Worm (Caenorhabditis elegans): Measurements from ENCODE around the gene D2024.4.

The D2024.4 gene

ce11 chrIV:7219398-7220087 is 11.5 kb upstream of the D2024.4 start, which contains the start of the genes glb-23 and R13A1.1:
TSS of gene glb-23 (minus strand) at chrIV:7219498.
TSS of gene R13A1.1 (plus strand) at chrIV:7220037.
- TF ChIP-seq F16B12.6 (tag; optimal IDR thresholded peaks at IDR 0.05) (no peak), ces-1 (GFP tag; optimal IDR thresholded peaks at IDR 0.05) (no peak), fkh-10 (GFP tag; optimal IDR thresholded peaks at IDR 0.05) (no peak), dpl-1 (GFP tag; optimal IDR thresholded peaks at IDR 0.05) (no peak), pqm-1 (tag; optimal IDR thresholded peaks at IDR 0.05) (no peak), unc-86 (tag; optimal IDR thresholded peaks at IDR 0.05) (no peak), nhr-47 (tag; optimal IDR thresholded peaks at IDR 0.05) (no peak), irx-1 (tag; optimal IDR thresholded peaks at IDR 0.05) (no peak), nhr-71 (tag; optimal IDR thresholded peaks at IDR 0.05) (no peak), pag-3 (tag; optimal IDR thresholded peaks at IDR 0.05; ENCODE audit: borderline replicate concordance, insufficient read depth) (no peak), lir-3 (tag; optimal IDR thresholded peaks at IDR 0.05; ENCODE audit: poor library complexity) (no peak), isw-1 (GFP tag; IDR thresholded peaks at IDR 0.05) (no peak), C16A3.4 (tag; optimal IDR thresholded peaks at IDR 0.05) (no peak), ama-1 (optimal IDR thresholded peaks at IDR 0.05) (no peak), nhr-84 (tag; optimal IDR thresholded peaks at IDR 0.05) (no peak), zip-4 (GFP tag; optimal IDR thresholded peaks at IDR 0.05) (no peak)

DNA sequence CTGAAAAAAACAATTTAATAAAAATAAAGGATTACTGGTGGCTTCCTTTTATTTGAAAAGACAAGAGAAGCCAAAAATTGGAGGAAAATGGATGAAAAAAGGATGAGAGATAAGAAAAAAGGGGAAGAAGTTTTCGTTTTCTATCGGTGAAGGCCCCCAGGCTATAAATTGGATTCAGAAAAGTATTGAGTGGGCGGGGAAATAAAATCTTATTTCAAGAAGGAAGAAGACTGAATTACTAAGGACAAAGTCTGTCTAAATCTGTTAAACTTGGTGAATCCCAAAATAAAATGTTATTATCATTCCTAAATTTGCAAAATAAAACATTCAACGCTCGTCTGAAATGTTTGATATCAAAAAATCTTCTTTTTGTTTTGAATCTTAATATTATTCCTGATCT is 8.9 kb upstream of the D2024.4 start:
- TF ChIP-seq efl-1 (optimal IDR thresholded peaks at IDR 0.05) = no peak
- TF ChIP-seq efl-1 (GFP tag; optimal IDR thresholded peaks at IDR 0.05 in 1 of 2) = peak in 1 of 2 experiments; percentile 60
- TF ChIP-seq lin-14 (GFP tag; optimal IDR thresholded peaks at IDR 0.05) = peak; percentile 22
- TF ChIP-seq ama-1 (optimal IDR thresholded peaks at IDR 0.05) = no peak
- TF ChIP-seq fkh-10 (GFP tag; optimal IDR thresholded peaks at IDR 0.05) = peak; percentile 64

DNA sequence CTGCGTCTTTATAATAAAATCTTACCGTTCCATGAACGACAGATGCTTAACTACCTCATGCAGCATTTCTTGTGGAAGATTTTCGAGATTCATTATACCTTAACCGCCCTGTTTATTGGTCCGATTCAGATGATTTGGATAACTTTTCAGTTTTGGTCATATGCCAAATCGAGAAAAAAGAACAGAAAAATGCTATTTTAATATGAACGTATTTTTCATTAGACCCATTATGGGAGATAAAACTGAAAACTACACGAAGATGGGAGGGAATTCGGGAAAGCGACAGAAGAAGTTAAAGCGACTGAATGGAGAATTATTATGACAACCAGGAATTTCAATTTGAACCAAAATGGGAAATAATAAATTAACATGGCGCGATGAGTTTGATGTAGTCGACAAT is 4.0 kb upstream of the D2024.4 start, which contains the start of gene R13A1.10:
TSS of gene R13A1.10 (minus strand) at position 101 of the 400 bp plus-strand sequence.
- no peak for TF ChIP-seq zip-4 (GFP tag; optimal IDR thresholded peaks at IDR 0.05)
- TF ChIP-seq ets-5 (GFP tag; IDR thresholded peaks at IDR 0.05) = no peak
- TF ChIP-seq unc-130 (tag; optimal IDR thresholded peaks at IDR 0.05) = no peak
- no peak for TF ChIP-seq tbx-2 (tag; optimal IDR thresholded peaks at IDR 0.05)
- TF ChIP-seq hlh-17 (GFP tag; optimal IDR thresholded peaks at IDR 0.05; ENCODE audit: borderline replicate concordance) = no peak
- no peak for TF ChIP-seq egl-27 (tag; optimal IDR thresholded peaks at IDR 0.05)
- no peak for TF ChIP-seq mep-1 (tag; optimal IDR thresholded peaks at IDR 0.05)

DNA sequence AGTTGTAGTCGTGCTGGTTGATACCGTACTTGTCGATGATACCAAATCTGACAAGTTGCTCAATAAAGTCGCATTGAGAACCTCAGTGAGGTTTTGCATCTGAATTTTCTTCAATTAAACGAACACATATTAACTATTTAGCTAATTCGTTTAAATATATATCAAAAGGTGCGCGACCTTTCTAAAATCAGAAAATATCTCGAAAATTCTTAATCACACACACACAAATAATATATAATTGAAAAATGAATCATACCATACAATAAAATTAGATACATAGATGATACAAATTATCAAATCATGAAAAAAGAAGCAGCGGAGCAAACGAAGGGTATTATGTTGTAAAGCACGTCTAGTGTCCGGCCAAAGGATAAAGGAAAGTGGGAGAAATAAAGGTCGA is 2.8 kb upstream of the D2024.4 start, which contains the start of gene D2024.5:
TSS of gene D2024.5 (minus strand) at position 101 of the 400 bp plus-strand sequence.
- no peak for TF ChIP-seq mab-9 (GFP tag; IDR thresholded peaks at IDR 0.05)
- no peak for TF ChIP-seq nhr-76 (tag; optimal IDR thresholded peaks at IDR 0.05)

- TF ChIP-seq tlp-1 (tag; optimal IDR thresholded peaks at IDR 0.05) (no peak), ceh-63 (GFP tag; optimal IDR thresholded peaks at IDR 0.05) (no peak), nhr-28 (tag; optimal IDR thresholded peaks at IDR 0.05) (no peak), unc-86 (tag; optimal IDR thresholded peaks at IDR 0.05) (peak; percentile 25), ceh-90 (tag; optimal IDR thresholded peaks at IDR 0.05) (no peak), pag-3 (tag; optimal IDR thresholded peaks at IDR 0.05; ENCODE audit: borderline replicate concordance, insufficient read depth) (no peak), grh-1 (GFP tag; IDR thresholded peaks at IDR 0.05) (no peak), ztf-11 (tag; optimal IDR thresholded peaks at IDR 0.05) (no peak), dpl-1 (GFP tag; optimal IDR thresholded peaks at IDR 0.05) (peak; percentile 51 to 69 (median 57)), sox-4 (tag; optimal IDR thresholded peaks at IDR 0.05) (no peak), hpl-2 (GFP tag; optimal IDR thresholded peaks at IDR 0.05) (no peak), lir-3 (tag; optimal IDR thresholded peaks at IDR 0.05; ENCODE audit: poor library complexity) (peak; percentile 69), snu-23 (GFP tag; optimal IDR thresholded peaks at IDR 0.05) (peak; percentile 80), ets-5 (GFP tag; IDR thresholded peaks at IDR 0.05) (no peak), zag-1 (tag; optimal IDR thresholded peaks at IDR 0.05) (no peak), egl-27 (tag; optimal IDR thresholded peaks at IDR 0.05) (no peak), ceh-82 (tag; optimal IDR thresholded peaks at IDR 0.05) (peak; percentile 36 to 85 (median 67)), lsy-2 (tag; optimal IDR thresholded peaks at IDR 0.05) (peak; percentile 57 to 87), ces-1 (GFP tag; optimal IDR thresholded peaks at IDR 0.05) (no peak), mef-2 (tag; optimal IDR thresholded peaks at IDR 0.05) (peak; percentile 2), sptf-1 (tag; optimal IDR thresholded peaks at IDR 0.05) (no peak), ama-1 (optimal IDR thresholded peaks at IDR 0.05) (no peak), dsc-1 (tag; optimal IDR thresholded peaks at IDR 0.05) (peak; percentile 39), tbx-2 (tag; optimal IDR thresholded peaks at IDR 0.05) (peak; percentile 53), F16B12.6 (tag; optimal IDR thresholded peaks at IDR 0.05) (peak; percentile 27), elt-3 (tag; optimal IDR thresholded peaks at IDR 0.05) (peak in 2 of 6 experiments; percentile 5 to 82)
These were observed 837 bp upstream of the D2024.4 start, which contains the start of gene cap-1 for ce11 chrIV:7230198-7230597. TSS of gene cap-1 (minus strand) at chrIV:7230223.

All from whole organism, L1 larva.